Worm (Caenorhabditis elegans) whole organism, dauer: Measurements from ENCODE around the gene bcmo-1.

ENCODE experiments used
- unc-62 ChIP-seq: sonication (generic microtip); optimal IDR thresholded peaks from 2 replicates; lab custom pipeline; 2017; ENCODE audit warnings: missing biosample characterization, missing genetic modification reagents, missing genetic modification characterization

Gene bcmo-1

DNA sequence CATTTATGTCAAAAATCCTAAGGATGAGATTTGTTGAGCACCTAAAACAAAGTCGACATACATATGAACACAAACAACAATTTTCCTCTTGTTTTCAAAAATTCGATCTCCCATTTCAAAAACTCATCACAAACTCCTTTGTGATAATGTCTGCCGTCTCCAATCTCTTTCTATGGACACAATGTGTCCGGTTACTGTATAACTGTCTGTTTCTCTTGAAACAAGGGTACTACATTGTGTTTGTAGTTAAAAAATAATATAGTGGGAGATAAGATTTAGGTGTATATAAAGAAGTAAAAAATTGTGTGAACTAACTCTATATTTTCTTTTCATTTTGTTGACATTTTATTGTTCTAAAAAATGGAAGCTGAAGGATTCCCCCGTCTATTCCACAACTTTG, at the start of gene bcmo-1:
bcmo-1 (plus strand) TSS at position 330 of the 400 bp plus-strand sequence.
- no peak for TF ChIP-seq unc-62 (GFP tag; lab: Kevin White, UChicago)

ce11 chrII:12785391-12785790, 45.1 kb upstream of the bcmo-1 start, which contains the start of gene Y46G5A.15:
Y46G5A.15 (minus strand) TSS chrII:12785416.
- no peak for TF ChIP-seq unc-62 (GFP tag; lab: Kevin White, UChicago)

ce11 chrII:12787831-12788248, 42.6 kb upstream of the bcmo-1 start, which contains the start of gene alkb-7:
alkb-7 (minus strand) TSS chrII:12788153.
- no peak for TF ChIP-seq unc-62 (GFP tag; lab: Kevin White, UChicago)

DNA sequence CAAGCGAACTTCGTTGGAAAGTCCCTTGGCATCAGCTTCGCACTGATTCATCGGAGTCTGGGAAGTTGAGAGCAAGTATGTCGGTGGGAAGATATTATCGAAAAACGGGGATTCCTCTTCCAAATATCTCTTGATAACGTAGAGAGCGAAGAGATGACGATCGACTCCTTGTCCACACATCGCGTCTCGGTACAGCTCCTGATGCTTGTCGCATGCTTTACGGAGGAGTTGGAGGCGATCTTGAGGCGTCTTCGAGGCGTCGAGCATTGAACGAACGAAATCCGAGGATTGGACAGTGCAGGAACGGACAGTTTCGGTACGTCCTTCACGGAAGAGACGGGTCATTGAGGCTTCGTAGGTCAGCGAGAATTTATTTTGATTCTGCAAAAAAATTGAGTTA, 41.0 kb upstream of the bcmo-1 start:
- TF ChIP-seq unc-62 (GFP tag; lab: Kevin White, UChicago), result no peak

DNA sequence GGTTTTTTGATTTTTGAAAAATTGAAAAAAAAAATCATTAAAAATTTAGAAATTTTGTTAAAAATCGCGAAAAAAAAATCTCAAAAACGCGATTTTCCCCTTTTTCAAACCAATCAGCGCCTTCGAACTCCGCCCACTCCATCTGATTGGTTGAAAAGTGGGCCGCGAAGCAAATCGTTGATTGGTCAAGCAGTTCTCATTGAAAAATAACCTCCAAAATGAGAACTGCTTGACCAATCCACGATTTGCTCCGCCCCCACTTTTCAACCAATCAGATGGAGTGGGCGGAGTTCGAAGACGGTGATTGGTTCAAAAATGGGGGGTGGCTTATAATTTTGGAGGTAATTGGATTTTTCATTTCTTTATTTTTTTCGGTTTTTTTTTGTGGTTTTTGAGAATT, 40.1 kb upstream of the bcmo-1 start:
- no peak for TF ChIP-seq unc-62 (GFP tag; lab: Kevin White, UChicago)

DNA sequence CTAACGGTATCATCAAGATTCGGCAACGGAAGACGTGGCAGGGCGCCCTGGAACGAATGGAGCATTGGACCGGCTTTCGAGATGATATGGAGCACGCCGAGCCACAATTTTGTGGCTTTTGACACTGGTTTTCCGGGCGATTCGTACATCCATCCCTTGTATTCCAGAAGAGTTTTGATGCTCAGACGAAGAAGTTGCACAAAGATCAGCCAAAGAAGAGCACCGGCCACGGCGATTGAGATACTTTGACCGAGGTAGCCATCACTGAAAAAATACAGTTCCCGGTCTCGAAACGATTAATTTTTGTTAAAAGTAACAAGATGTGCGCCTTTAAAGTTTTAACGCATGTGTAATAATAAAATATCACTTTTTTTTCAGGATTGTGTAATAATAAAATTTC, 35.3 kb upstream of the bcmo-1 start:
- no peak for TF ChIP-seq unc-62 (GFP tag; lab: Kevin White, UChicago)

- TF ChIP-seq unc-62 (GFP tag; lab: Kevin White, UChicago), result no peak
Measured at ce11 chrII:12796040-12796502, 34.4 kb upstream of the bcmo-1 start, which contains the start of gene cpt-1. cpt-1 (minus strand) TSS chrII:12796452.

DNA sequence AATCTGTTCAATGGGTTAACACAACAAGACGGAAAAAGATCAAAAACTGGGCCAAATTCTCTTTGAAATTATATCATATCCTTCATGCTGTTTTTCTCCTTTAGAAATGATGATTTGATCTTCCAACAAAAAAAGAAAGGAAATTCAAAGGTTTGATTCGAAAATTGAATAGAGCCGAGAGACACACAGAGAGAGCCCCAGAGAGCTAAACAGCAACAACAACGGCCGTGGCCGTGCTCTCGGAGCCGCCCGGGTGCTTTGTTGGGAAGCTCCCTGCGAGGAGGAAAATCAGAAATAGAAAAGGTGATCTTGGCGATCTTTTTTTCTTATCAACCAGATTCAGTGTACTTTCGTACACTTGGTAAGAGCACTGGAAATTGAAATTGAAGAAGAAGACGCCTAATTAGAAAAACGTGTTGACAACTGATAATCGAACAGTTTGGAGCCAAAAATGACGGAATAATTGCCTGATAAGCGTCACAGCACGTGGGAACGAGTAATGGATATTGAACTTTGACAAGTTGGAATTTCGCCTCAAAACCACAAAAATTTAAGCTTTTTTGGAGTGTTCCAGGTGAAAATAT, 33.2 kb upstream of the bcmo-1 start:
- TF ChIP-seq unc-62 (GFP tag; lab: Kevin White, UChicago), result no peak

ce11 chrII:12798814-12799213, 31.7 kb upstream of the bcmo-1 start:
- TF ChIP-seq unc-62 (GFP tag; lab: Kevin White, UChicago), result no peak

DNA sequence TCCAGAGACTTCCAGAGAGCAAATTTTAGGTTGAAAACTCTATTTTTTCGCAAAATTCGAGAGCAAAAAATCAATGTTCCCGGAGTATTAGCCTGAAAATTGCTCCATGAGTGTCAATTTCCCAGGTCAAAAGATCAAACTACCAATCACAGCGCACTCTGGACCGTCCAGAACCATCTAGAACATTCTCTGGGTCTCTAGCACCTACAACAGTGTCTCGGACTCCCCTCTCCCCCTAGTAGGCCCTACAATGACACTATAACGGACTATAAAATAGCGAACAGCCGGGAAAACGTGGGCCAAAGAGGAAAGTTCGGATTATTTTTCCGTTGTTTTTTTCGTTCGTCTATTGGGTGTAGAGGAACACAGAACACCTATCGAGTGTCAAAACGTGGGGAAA, 31.1 kb upstream of the bcmo-1 start:
- no peak for TF ChIP-seq unc-62 (GFP tag; lab: Kevin White, UChicago)

ce11 chrII:12799927-12800522, 30.5 kb upstream of the bcmo-1 start:
- no peak for TF ChIP-seq unc-62 (GFP tag; lab: Kevin White, UChicago)

ce11 chrII:12805161-12805560, 25.3 kb upstream of the bcmo-1 start, which contains the start of the genes Y46G5A.18 and Y46G5A.47:
Y46G5A.18 (minus strand) TSS chrII:12805261.
Y46G5A.47 (minus strand) TSS chrII:12805306.
- no peak for TF ChIP-seq unc-62 (GFP tag; lab: Kevin White, UChicago)

- no peak for TF ChIP-seq unc-62 (GFP tag; lab: Kevin White, UChicago)
Measured at ce11 chrII:12805765-12806384, 24.6 kb upstream of the bcmo-1 start.

ce11 chrII:12806602-12807182, 23.8 kb upstream of the bcmo-1 start, which contains the start of gene spds-1:
spds-1 (plus strand) TSS chrII:12806899.
- no peak for TF ChIP-seq unc-62 (GFP tag; lab: Kevin White, UChicago)

ce11 chrII:12808746-12809145, 21.7 kb upstream of the bcmo-1 start:
- no peak for TF ChIP-seq unc-62 (GFP tag; lab: Kevin White, UChicago)

- TF ChIP-seq unc-62 (GFP tag; lab: Kevin White, UChicago), result no peak
Measured at ce11 chrII:12809725-12810124, 20.8 kb upstream of the bcmo-1 start.
